Fruit fly (Drosophila melanogaster): ENCODE results near the gene CG17806.
A peak's percentile ranks its signal among the peaks of the same experiment; 100 is the strongest.

Gene CG17806

dm6 chr3R:17794335-17795074 is 8.6 kb downstream of the CG17806 start, which contains the start of gene CG43102 (continued):
- TF ChIP-seq toy (GFP tag; IDR thresholded peaks at IDR 0.05): no peak
- TF ChIP-seq Ets65A (GFP tag): peak; percentile 94
- peak; percentile 96 for TF ChIP-seq Med (GFP tag)
- no peak for TF ChIP-seq CG7745 (tag; optimal IDR thresholded peaks at IDR 0.05)
- TF ChIP-seq hth (optimal IDR thresholded peaks at IDR 0.05): no peak
- peak; percentile 46; the same call in 1 of the 2 replicates for TF ChIP-seq CG3847 (GFP tag; IDR thresholded peaks at IDR 0.05)
- TF ChIP-seq so (GFP tag; IDR thresholded peaks at IDR 0.05): peak; percentile 51; the same call in 1 of the 3 replicates
- TF ChIP-seq knrl (GFP tag; IDR thresholded peaks at IDR 0.05; ENCODE audit: partially characterized antibody): peak; percentile 73; the same call in 2 of the 3 replicates
- no peak for TF ChIP-seq lov (optimal IDR thresholded peaks at IDR 0.05)
- TF ChIP-seq lov (GFP tag; IDR thresholded peaks at IDR 0.05): 0 out of 3 replicates have a peak, but pooled peaks have one; percentile 41
- TF ChIP-seq NfI (GFP tag; optimal IDR thresholded peaks at IDR 0.05): peak; percentile 76
- no peak for TF ChIP-seq ara (GFP tag; IDR thresholded peaks at IDR 0.05)
- TF ChIP-seq emc (GFP tag; optimal IDR thresholded peaks at IDR 0.05): peak; percentile 13
- TF ChIP-seq grau (tag; optimal IDR thresholded peaks at IDR 0.05): peak; percentile 78
- TF ChIP-seq NFAT (GFP tag; IDR thresholded peaks at IDR 0.05): peak; percentile 87
- TF ChIP-seq her (GFP tag; optimal IDR thresholded peaks at IDR 0.05): peak; percentile 62
- peak; percentile 47 for TF ChIP-seq CG3407 (GFP tag; optimal IDR thresholded peaks at IDR 0.05)
- peak; percentile 16 for TF ChIP-seq CG13123 (GFP tag; optimal IDR thresholded peaks at IDR 0.05)
- TF ChIP-seq MBD-R2 (GFP tag; IDR thresholded peaks at IDR 0.05): peak; percentile 53
- TF ChIP-seq cg (GFP tag; optimal IDR thresholded peaks at IDR 0.05): no peak
- TF ChIP-seq sim (GFP tag; IDR thresholded peaks at IDR 0.05): no peak
- TF ChIP-seq nom (GFP tag; optimal IDR thresholded peaks at IDR 0.05): peak; percentile 51
- TF ChIP-seq zen2 (GFP tag; IDR thresholded peaks at IDR 0.05; ENCODE audit: partially characterized antibody): no peak; the same call in 2 of the 3 replicates
- peak; percentile 69 for TF ChIP-seq CG7372 (GFP tag; IDR thresholded peaks at IDR 0.05)
- no peak for TF ChIP-seq p53 (GFP tag; optimal IDR thresholded peaks at IDR 0.05)
- peak; percentile 58; the same call in 1 of the 2 replicates for TF ChIP-seq lmd (GFP tag; IDR thresholded peaks at IDR 0.05)
- TF ChIP-seq CG9727 (GFP tag; optimal IDR thresholded peaks at IDR 0.05): peak; percentile 59
- TF ChIP-seq CG4617 (GFP tag; optimal IDR thresholded peaks at IDR 0.05; ENCODE audit: borderline replicate concordance): no peak
- peak; percentile 62; the same call in 1 of the 3 replicates for TF ChIP-seq Opbp (GFP tag; IDR thresholded peaks at IDR 0.05; ENCODE audit: partially characterized antibody)
- TF ChIP-seq Fer2 (tag; optimal IDR thresholded peaks at IDR 0.05): peak; percentile 43
- TF ChIP-seq PHDP (tag; optimal IDR thresholded peaks at IDR 0.05): peak; percentile 74
- no peak for TF ChIP-seq CG10147 (GFP tag; optimal IDR thresholded peaks at IDR 0.05)
- no peak for TF ChIP-seq Dip2 (GFP tag; IDR thresholded peaks at IDR 0.05)
- peak; percentile 46 for TF ChIP-seq CTCF (GFP tag; optimal IDR thresholded peaks at IDR 0.05)
- TF ChIP-seq CG10543 (GFP tag; optimal IDR thresholded peaks at IDR 0.05): peak; percentile 76
- peak; percentile 83 for TF ChIP-seq Doc3 (GFP tag; IDR thresholded peaks at IDR 0.05; ENCODE audit: partially characterized antibody)
- TF ChIP-seq lilli (GFP tag; optimal IDR thresholded peaks at IDR 0.05): peak; percentile 65
- TF ChIP-seq Pdp1 (GFP tag; optimal IDR thresholded peaks at IDR 0.05): peak; percentile 48 to 58
- peak; percentile 18 for TF ChIP-seq CG12299 (tag; optimal IDR thresholded peaks at IDR 0.05)
- TF ChIP-seq CG16815 (GFP tag; optimal IDR thresholded peaks at IDR 0.05): peak; percentile 2
- peak; percentile 36 for TF ChIP-seq exex (tag; optimal IDR thresholded peaks at IDR 0.05)
- peak; percentile 70 for TF ChIP-seq CG14014 (GFP tag; IDR thresholded peaks at IDR 0.05)
- no peak for TF ChIP-seq ham (GFP tag; IDR thresholded peaks at IDR 0.05)
- TF ChIP-seq CG15011 (GFP tag; optimal IDR thresholded peaks at IDR 0.05): peak; percentile 16
- TF ChIP-seq CG12942 (GFP tag; optimal IDR thresholded peaks at IDR 0.05): peak; percentile 56
- TF ChIP-seq CG11456 (GFP tag; IDR thresholded peaks at IDR 0.05): peak; percentile 78
- TF ChIP-seq Side (GFP tag; optimal IDR thresholded peaks at IDR 0.05): peak; percentile 53
- peak; percentile 29 for TF ChIP-seq CG6272 (GFP tag; IDR thresholded peaks at IDR 0.05)
- TF ChIP-seq Lhr (GFP tag; optimal IDR thresholded peaks at IDR 0.05): no peak
- peak; percentile 39 to 67 for TF ChIP-seq dpn (GFP tag; optimal IDR thresholded peaks at IDR 0.05)
